Worm (Caenorhabditis elegans): Measurements from ENCODE around the gene cas-1.

The cas-1 gene

ce11 chrX:16813148-16813547, 308 bp downstream of the cas-1 start:
- TF ChIP-seq snpc-4 (GFP tag; optimal IDR thresholded peaks at IDR 0.05) (no peak), snpc-4 (tag; optimal IDR thresholded peaks at IDR 0.05) (no peak), zim-3 (tag; optimal IDR thresholded peaks at IDR 0.05) (no peak), bed-1 (GFP tag; IDR thresholded peaks at IDR 0.05) (no peak), nhr-90 (tag; optimal IDR thresholded peaks at IDR 0.05) (peak; percentile 5), dox-1 (GFP tag; IDR thresholded peaks at IDR 0.05) (peak; percentile 37; the same call in 1 of the 2 replicates), nhr-27 (tag; optimal IDR thresholded peaks at IDR 0.05) (no peak), cebp-1 (GFP tag; IDR thresholded peaks at IDR 0.05) (no peak), cebp-1 (tag; optimal IDR thresholded peaks at IDR 0.05) (peak; percentile 10), ets-4 (GFP tag; optimal IDR thresholded peaks at IDR 0.05) (peak; percentile 32), let-607 (tag; optimal IDR thresholded peaks at IDR 0.05) (peak in 1 of 2 experiments; percentile 26), let-526 (GFP tag; IDR thresholded peaks at IDR 0.05) (no peak), nhr-80 (tag; optimal IDR thresholded peaks at IDR 0.05) (peak; percentile 67)

ce11 chrX:16811974-16812373, 1.5 kb downstream of the cas-1 start:
- 0 out of 2 replicates have a peak, but pooled peaks have one; percentile 14 for TF ChIP-seq zfh-2 (GFP tag; conservative IDR thresholded peaks at IDR 0.05)
- no peak for TF ChIP-seq T07F8.4 (tag; optimal IDR thresholded peaks at IDR 0.05)
- no peak for TF ChIP-seq sptf-2 (GFP tag; optimal IDR thresholded peaks at IDR 0.05)
- no peak for TF ChIP-seq snpc-1.3 (tag; optimal IDR thresholded peaks at IDR 0.05; ENCODE audit: insufficient read depth)

ce11 chrX:16809689-16810088, 3.8 kb downstream of the cas-1 start:
- TF ChIP-seq K11D2.4 (GFP tag; IDR thresholded peaks at IDR 0.05) (no peak), lin-54 (GFP tag; optimal IDR thresholded peaks at IDR 0.05) (no peak), zim-3 (tag; optimal IDR thresholded peaks at IDR 0.05) (no peak), lsy-27 (tag; optimal IDR thresholded peaks at IDR 0.05; ENCODE audit: borderline replicate concordance, insufficient read depth) (no peak)

DNA sequence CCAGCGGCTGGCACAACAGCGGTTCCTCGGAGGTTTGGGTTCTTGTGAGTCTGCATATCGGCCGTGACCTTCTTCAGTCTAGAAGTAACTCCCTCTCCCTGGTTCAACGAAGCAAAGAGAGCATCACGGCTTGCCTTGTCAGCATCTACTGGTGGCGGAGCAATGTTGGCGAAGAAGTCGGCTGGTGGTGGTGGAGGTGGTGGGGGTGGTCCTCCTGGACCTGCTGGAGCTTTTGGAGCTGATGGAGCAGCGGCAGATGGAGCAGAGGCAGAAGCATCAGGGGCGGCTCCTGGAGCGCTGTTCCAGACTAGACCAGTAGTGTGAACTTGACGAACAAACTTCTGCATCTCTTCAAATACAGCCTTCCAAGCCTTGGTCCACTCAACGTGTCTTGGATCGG, 4.9 kb downstream of the cas-1 start:
- no peak for TF ChIP-seq tbp1 (GFP tag; optimal IDR thresholded peaks at IDR 0.05)
- TF ChIP-seq egrh-3 (GFP tag; IDR thresholded peaks at IDR 0.05) = peak; percentile 90
- TF ChIP-seq egl-18 (GFP tag; IDR thresholded peaks at IDR 0.05) = no peak
- no peak for TF ChIP-seq lsy-27 (tag; optimal IDR thresholded peaks at IDR 0.05; ENCODE audit: borderline replicate concordance, insufficient read depth)
- TF ChIP-seq madf-10 (tag; optimal IDR thresholded peaks at IDR 0.05) = no peak
- TF ChIP-seq rec-8 (tag; optimal IDR thresholded peaks at IDR 0.05) = no peak
- TF ChIP-seq K12H6.12 (tag; optimal IDR thresholded peaks at IDR 0.05) = no peak
- TF ChIP-seq nhr-80 (tag; optimal IDR thresholded peaks at IDR 0.05) = no peak
- no peak for TF ChIP-seq ceh-79 (tag; optimal IDR thresholded peaks at IDR 0.05)
- no peak for TF ChIP-seq hmg-20 (GFP tag; IDR thresholded peaks at IDR 0.05)
- TF ChIP-seq ekl-4 (GFP tag; IDR thresholded peaks at IDR 0.05) = no peak
- TF ChIP-seq B0019.2 (GFP tag; conservative IDR thresholded peaks at IDR 0.05) = no peak
- TF ChIP-seq ceh-100 (GFP tag; IDR thresholded peaks at IDR 0.05) = no peak
- no peak for TF ChIP-seq Y79H2A.3 (GFP tag; conservative IDR thresholded peaks at IDR 0.05)
- TF ChIP-seq zfh-2 (GFP tag; conservative IDR thresholded peaks at IDR 0.05) = peak; percentile 92
- no peak for TF ChIP-seq akir-1 (GFP tag; optimal IDR thresholded peaks at IDR 0.05)
- no peak for TF ChIP-seq hlh-26 (GFP tag; conservative IDR thresholded peaks at IDR 0.05)
- peak; percentile 18; the same call in 1 of the 2 replicates for TF ChIP-seq mcd-1 (GFP tag; IDR thresholded peaks at IDR 0.05)
- TF ChIP-seq pha-4 (tag; optimal IDR thresholded peaks at IDR 0.05) = no peak
- no peak for TF ChIP-seq sdz-38 (tag; optimal IDR thresholded peaks at IDR 0.05)
- TF ChIP-seq ccch-3 (GFP tag; optimal IDR thresholded peaks at IDR 0.05) = no peak

Data from whole organism, young adult.